In genomic region chrII:10824046-10824445, ce11 we compare ENCODE assay signal across 2 worm cellular contexts.
TF ChIP-seq lines count a peak whose summit lies in the region.

Gene R06F6.12, minus strand, starts transcription at chrII:10824081.
Gene mix-1, plus strand, starts transcription at chrII:10824246.

TF ChIP-seq in whole organism, L2 larva, 48 proteins besides CTCF, POLR2A, EP300 and RAD21 (continued from another document):
- TF ChIP-seq C34F6.9 (tag; optimal IDR thresholded peaks at IDR 0.05; lab: Kevin White, UChicago), result peak; percentile 64
- TF ChIP-seq mab-5 (tag; optimal IDR thresholded peaks at IDR 0.05; lab: Kevin White, UChicago), result no peak
- no peak for TF ChIP-seq snpc-4 (tag; optimal IDR thresholded peaks at IDR 0.05; lab: Kevin White, UChicago)

TF ChIP-seq in whole organism, L4 larva, 104 proteins besides CTCF, POLR2A, EP300 and RAD21 (continued from another document):
- no peak for TF ChIP-seq nhr-28 (tag; optimal IDR thresholded peaks at IDR 0.05; lab: Kevin White, UChicago)
- no peak for TF ChIP-seq nhr-77 (tag; optimal IDR thresholded peaks at IDR 0.05; lab: Kevin White, UChicago)
- no peak for TF ChIP-seq zip-11 (GFP tag; IDR thresholded peaks at IDR 0.05; lab: Robert Waterston, UW)
- TF ChIP-seq hlh-11 (tag; optimal IDR thresholded peaks at IDR 0.05; lab: Kevin White, UChicago), result peak; percentile 22
- no peak for TF ChIP-seq mdl-1 (tag; optimal IDR thresholded peaks at IDR 0.05; lab: Kevin White, UChicago)
- no peak for TF ChIP-seq aly-2 (tag; optimal IDR thresholded peaks at IDR 0.05; lab: Kevin White, UChicago)
- no peak for TF ChIP-seq lin-29 (GFP tag; IDR thresholded peaks at IDR 0.05; lab: Robert Waterston, UW)
- peak; percentile 2 for TF ChIP-seq nhr-6 (tag; optimal IDR thresholded peaks at IDR 0.05; lab: Kevin White, UChicago)
- no peak for TF ChIP-seq zip-2 (tag; optimal IDR thresholded peaks at IDR 0.05; lab: Kevin White, UChicago)
- no peak for TF ChIP-seq zfp-2 (tag; optimal IDR thresholded peaks at IDR 0.05; lab: Kevin White, UChicago)
- no peak for TF ChIP-seq set-16 (GFP tag; IDR thresholded peaks at IDR 0.05; lab: Robert Waterston, UW)
- no peak for TF ChIP-seq egl-27 (tag; optimal IDR thresholded peaks at IDR 0.05; lab: Kevin White, UChicago)
- no peak for TF ChIP-seq lin-1 (GFP tag; IDR thresholded peaks at IDR 0.05; lab: Robert Waterston, UW)
- peak; percentile 41 for TF ChIP-seq rbr-2 (tag; optimal IDR thresholded peaks at IDR 0.05; lab: Kevin White, UChicago)
- TF ChIP-seq hmg-1.1 (GFP tag; IDR thresholded peaks at IDR 0.05; lab: Robert Waterston, UW), result no peak
- no peak for TF ChIP-seq ceh-62 (tag; optimal IDR thresholded peaks at IDR 0.05; lab: Kevin White, UChicago)
- no peak for TF ChIP-seq ctbp-1 (GFP tag; IDR thresholded peaks at IDR 0.05; lab: Robert Waterston, UW)
- TF ChIP-seq arid-1 (GFP tag; conservative IDR thresholded peaks at IDR 0.05; lab: Robert Waterston, UW), result 0 out of 2 replicates have a peak, but pooled peaks have one; percentile 38
